Worm (Caenorhabditis elegans) whole organism, L4 larva: ENCODE results near the gene Y41G9A.17.

Experiments
- F26F4.8 ChIP-seq: fragments of 200-800 bp; sonication (Bioruptor generic); conservative IDR thresholded peaks from 2 replicates; pipeline ENCODE4 v1.3.6; 2022; ENCODE audit warnings: missing genetic modification characterization, missing compliant biosample characterization
- F37D6.2 ChIP-seq: sonication (generic microtip); optimal IDR thresholded peaks from 2 replicates; lab custom pipeline; 2016; ENCODE audit warnings: mild to moderate bottlenecking, missing genetic modification characterization, missing compliant biosample characterization
- F44E2.7 ChIP-seq: fragments of 200-800 bp; sonication (Bioruptor generic); IDR thresholded peaks from 2 replicates; pipeline ENCODE4 v2.1.2; 2022; ENCODE audit warnings: missing genetic modification characterization, missing compliant biosample characterization
- R02D3.7 ChIP-seq: fragments of 150-350 bp; sonication (generic microtip); optimal IDR thresholded peaks from 3 replicates; lab custom pipeline; 2014; ENCODE audit warnings: missing biosample characterization, missing genetic modification characterization
- Y5F2A.4 ChIP-seq: fragments of 200-800 bp; sonication (Bioruptor generic); optimal IDR thresholded peaks from 2 replicates; lab custom pipeline; 2018; ENCODE audit warnings: mild to moderate bottlenecking, missing genetic modification characterization, missing compliant biosample characterization
- aha-1 ChIP-seq: fragments of 150-350 bp; peaks from one replicate; lab custom pipeline; 2014; ENCODE audit warnings: missing biosample characterization, missing genetic modification characterization
- ama-1 ChIP-seq: fragments of 150-350 bp; optimal IDR thresholded peaks from 2 replicates; lab custom pipeline; 2014; ENCODE audit warnings: inconsistent platforms, mixed read lengths
- attf-4 ChIP-seq: sonication (generic microtip); optimal IDR thresholded peaks from 3 replicates; lab custom pipeline; 2017; ENCODE audit warnings: missing biosample characterization, missing genetic modification characterization
- ceh-20 ChIP-seq: fragments of 200-800 bp; sonication (Bioruptor generic); IDR thresholded peaks from 2 replicates; pipeline ENCODE4 v1.3.6; 2022; ENCODE audit warnings: missing genetic modification reagents, missing genetic modification characterization, missing compliant biosample characterization
- ceh-82 ChIP-seq: sonication (generic microtip); optimal IDR thresholded peaks from 2 replicates; lab custom pipeline; 2017; ENCODE audit warnings: missing biosample characterization, missing genetic modification characterization
- ces-1 ChIP-seq: fragments of 150-350 bp; sonication (generic microtip); optimal IDR thresholded peaks from 4 replicates; lab custom pipeline; 2014; ENCODE audit warnings: missing biosample characterization, missing genetic modification reagents, missing genetic modification characterization
- ctbp-1 ChIP-seq: fragments of 200-800 bp; sonication (Bioruptor generic); IDR thresholded peaks from 2 replicates; pipeline ENCODE4 v1.3.6; 2022; ENCODE audit warnings: missing genetic modification reagents, missing genetic modification characterization, missing compliant biosample characterization
- daf-16 ChIP-seq, 3 experiments: sonication (generic microtip); optimal IDR thresholded peaks; 2 replicates each; lab custom pipeline; 2016 to 2017; ENCODE audit warnings: missing genetic modification characterization in 3 of 3, missing genetic modification reagents in 3 of 3, mild to moderate bottlenecking in 2 of 3, missing compliant biosample characterization in 2 of 3, missing biosample characterization in 1 of 3, moderate library complexity in 1 of 3
- dmd-8 ChIP-seq: fragments of 200-800 bp; sonication (Bioruptor generic); IDR thresholded peaks from 2 replicates; pipeline ENCODE4 v1.3.6; 2022; ENCODE audit warnings: missing genetic modification characterization, missing compliant biosample characterization
- fkh-10 ChIP-seq: fragments of 150-350 bp; optimal IDR thresholded peaks from 2 replicates; lab custom pipeline; 2014; ENCODE audit warnings: missing biosample characterization, missing genetic modification reagents, missing genetic modification characterization
- gei-8 ChIP-seq: fragments of 200-800 bp; sonication (Bioruptor generic); optimal IDR thresholded peaks from 2 replicates; lab custom pipeline; 2018; ENCODE audit warnings: mild to moderate bottlenecking, missing genetic modification characterization, missing compliant biosample characterization
- hlh-11 ChIP-seq: fragments of 200-800 bp; sonication (Bioruptor generic); optimal IDR thresholded peaks from 2 replicates; lab custom pipeline; 2018; ENCODE audit warnings: mild to moderate bottlenecking, missing genetic modification characterization, missing compliant biosample characterization
- hlh-30 ChIP-seq: sonication (generic microtip); optimal IDR thresholded peaks from 2 replicates; lab custom pipeline; 2017; ENCODE audit warnings: antibody characterized with exemption, mild to moderate bottlenecking, missing genetic modification characterization, missing compliant biosample characterization; ENCODE audit not compliant: insufficient read depth
- hmg-1.1 ChIP-seq: fragments of 200-800 bp; sonication (Bioruptor generic); IDR thresholded peaks from 2 replicates; pipeline ENCODE4 v1.3.6; 2022; ENCODE audit warnings: missing genetic modification reagents, missing genetic modification characterization, missing compliant biosample characterization
- lin-13 ChIP-seq: fragments of 150-350 bp; optimal IDR thresholded peaks from 2 replicates; lab custom pipeline; 2014; ENCODE audit warnings: missing biosample characterization, missing genetic modification reagents, missing genetic modification characterization
- lin-15B ChIP-seq: fragments of 150-350 bp; sonication (generic microtip); optimal IDR thresholded peaks from 3 replicates; lab custom pipeline; 2014; ENCODE audit warnings: missing biosample characterization, missing genetic modification characterization
- lir-3 ChIP-seq: sonication (generic microtip); optimal IDR thresholded peaks from 2 replicates; lab custom pipeline; 2016; ENCODE audit warnings: mild to moderate bottlenecking, missing genetic modification characterization, missing compliant biosample characterization
- mep-1 ChIP-seq: fragments of 150-350 bp; sonication (generic microtip); optimal IDR thresholded peaks from 3 replicates; lab custom pipeline; 2014; ENCODE audit warnings: missing biosample characterization, missing genetic modification characterization
- mes-2 ChIP-seq: sonication (generic microtip); optimal IDR thresholded peaks from 2 replicates; lab custom pipeline; 2016; ENCODE audit warnings: missing genotype, mild to moderate bottlenecking, missing genetic modification characterization, missing compliant biosample characterization; ENCODE audit not compliant: poor library complexity, severe bottlenecking
- nhr-28 ChIP-seq: fragments of 150-350 bp; optimal IDR thresholded peaks from 2 replicates; lab custom pipeline; 2014; ENCODE audit warnings: missing biosample characterization, missing genetic modification characterization
- nhr-77 ChIP-seq: fragments of 150-350 bp; optimal IDR thresholded peaks from 2 replicates; lab custom pipeline; 2014; ENCODE audit warnings: missing biosample characterization, missing genetic modification characterization
- pha-4 ChIP-seq, 2 experiments: fragments of 150-350 bp in 1 of 2; fragments of 200-800 bp in 1 of 2; sonication (Bioruptor generic) in 1 of 2; IDR thresholded peaks in 1 of 2; optimal IDR thresholded peaks in 1 of 2; 2 replicates each; pipeline versions ENCODE4 v1.3.6 to Lab custom; 2014 to 2022; ENCODE audit warnings: missing genetic modification characterization in 2 of 2, missing genetic modification reagents in 2 of 2, missing biosample characterization in 1 of 2, missing compliant biosample characterization in 1 of 2
- php-3 ChIP-seq: fragments of 200-800 bp; sonication (Bioruptor generic); IDR thresholded peaks from 2 replicates; pipeline ENCODE4 v1.3.6; 2022; ENCODE audit warnings: missing genetic modification reagents, missing genetic modification characterization, missing compliant biosample characterization
- sdz-12 ChIP-seq: fragments of 200-800 bp; sonication (Bioruptor generic); optimal IDR thresholded peaks from 2 replicates; lab custom pipeline; 2018; ENCODE audit warnings: mild to moderate bottlenecking, missing genetic modification characterization, missing compliant biosample characterization
- skn-1 ChIP-seq: fragments of 150-350 bp; optimal IDR thresholded peaks from 2 replicates; lab custom pipeline; 2014; ENCODE audit warnings: missing biosample characterization, missing genetic modification characterization
- spr-3 ChIP-seq: fragments of 200-800 bp; sonication (Bioruptor generic); optimal IDR thresholded peaks from 2 replicates; lab custom pipeline; 2018; ENCODE audit warnings: mild to moderate bottlenecking, missing genetic modification characterization, missing compliant biosample characterization
- tra-1 ChIP-seq: fragments of 200-800 bp; sonication (Bioruptor generic); IDR thresholded peaks from 2 replicates; pipeline ENCODE4 v1.3.6; 2022; ENCODE audit warnings: missing genetic modification reagents, missing genetic modification characterization, missing compliant biosample characterization
- unc-130 ChIP-seq: sonication (generic microtip); optimal IDR thresholded peaks from 2 replicates; lab custom pipeline; 2016; ENCODE audit warnings: missing genetic modification reagents, missing genetic modification characterization, missing compliant biosample characterization
- unc-62 ChIP-seq, 3 experiments: fragments of 150-350 bp in 1 of 3; sonication (generic microtip); optimal IDR thresholded peaks in 2 of 3; peaks in 1 of 3; 1 replicate in 1 of 3; 2 replicates in 2 of 3; lab custom pipeline; 2014 to 2017; ENCODE audit warnings: missing biosample characterization in 3 of 3, missing genetic modification characterization in 3 of 3, missing genetic modification reagents in 3 of 3, missing genotype in 1 of 3
- vab-7 ChIP-seq: fragments of 200-800 bp; sonication (Bioruptor generic); IDR thresholded peaks from 2 replicates; pipeline ENCODE4 v1.3.6; 2022; ENCODE audit warnings: missing genetic modification reagents, missing genetic modification characterization, missing compliant biosample characterization
- zag-1 ChIP-seq: fragments of 150-350 bp; optimal IDR thresholded peaks from 2 replicates; lab custom pipeline; 2014; ENCODE audit warnings: missing biosample characterization, missing genetic modification characterization
- zfp-2 ChIP-seq: sonication (generic microtip); optimal IDR thresholded peaks from 2 replicates; lab custom pipeline; 2016; ENCODE audit warnings: mild to moderate bottlenecking, missing genetic modification characterization, missing compliant biosample characterization
- zip-2 ChIP-seq: fragments of 150-350 bp; optimal IDR thresholded peaks from 2 replicates; lab custom pipeline; 2014; ENCODE audit warnings: missing biosample characterization, missing genetic modification characterization
- ztf-11 ChIP-seq: fragments of 150-350 bp; optimal IDR thresholded peaks from 2 replicates; lab custom pipeline; 2014; ENCODE audit warnings: missing biosample characterization, missing genetic modification characterization

Y41G9A.17 gene

ce11 chrX:2983996-2984395 is 15.6 kb downstream of the Y41G9A.17 start, which contains the start of gene osm-5:
Gene osm-5, plus strand, starts transcription at chrX:2984263.
- TF ChIP-seq ztf-11 (tag; lab: Kevin White, UChicago) (no peak), attf-4 (tag; lab: Kevin White, UChicago) (no peak), dmd-8 (GFP tag; lab: Robert Waterston, UW) (no peak), lin-13 (GFP tag; lab: Kevin White, UChicago) (no peak), nhr-77 (tag; lab: Kevin White, UChicago) (no peak), F37D6.2 (no peak), unc-130 (no peak), vab-7 (GFP tag; lab: Robert Waterston, UW) (no peak), Y5F2A.4 (no peak), zag-1 (tag; lab: Kevin White, UChicago) (no peak), ceh-82 (tag; lab: Kevin White, UChicago) (no peak), gei-8 (GFP tag; lab: Kevin White, UChicago) (no peak), fkh-10 (GFP tag; lab: Kevin White, UChicago) (no peak), ctbp-1 (no peak), unc-62 (GFP tag; optimal IDR thresholded peaks at IDR 0.05 in 1 of 2; lab: Kevin White, UChicago) (no peak), unc-62 (tag; optimal IDR thresholded peaks at IDR 0.05; lab: Kevin White, UChicago) (no peak), ces-1 (no peak), ama-1 (lab: Kevin White, UChicago) (no peak), zfp-2 (tag; lab: Kevin White, UChicago) (no peak), zip-2 (tag; lab: Kevin White, UChicago) (no peak)

- TF ChIP-seq aha-1 (tag; lab: Kevin White, UChicago) (peak; percentile 57), lin-15B (tag; lab: Kevin White, UChicago) (no peak)
These were observed 17.8 kb downstream of the Y41G9A.17 start, which contains the start of gene nspg-5 for ce11 chrX:2981715-2982114. Gene nspg-5, plus strand, starts transcription at chrX:2982015.

ce11 chrX:2978100-2978499 is 21.5 kb downstream of the Y41G9A.17 start:
- TF ChIP-seq R02D3.7 (tag; lab: Kevin White, UChicago) (no peak), F44E2.7 (GFP tag; lab: Robert Waterston, UW) (no peak), ctbp-1 (no peak), sdz-12 (GFP tag; lab: Kevin White, UChicago) (no peak), spr-3 (GFP tag; lab: Kevin White, UChicago) (no peak)

- TF ChIP-seq hlh-11 (tag; lab: Kevin White, UChicago) (no peak), skn-1 (no peak), lir-3 (tag; lab: Kevin White, UChicago) (no peak), fkh-10 (GFP tag; lab: Kevin White, UChicago) (no peak), aha-1 (tag; lab: Kevin White, UChicago) (peak; percentile 75)
These were observed 23.4 kb downstream of the Y41G9A.17 start, which contains the start of gene aakg-3 for ce11 chrX:2976148-2976547. Gene aakg-3, plus strand, starts transcription at chrX:2976448.

- TF ChIP-seq attf-4 (tag; lab: Kevin White, UChicago) (no peak), F26F4.8 (GFP tag; lab: Robert Waterston, UW) (no peak)
These were observed 24.1 kb downstream of the Y41G9A.17 start for ce11 chrX:2975421-2975820.

- TF ChIP-seq tra-1 (GFP tag; lab: Robert Waterston, UW) (peak; percentile 26; the same call in 1 of the 2 replicates), hlh-11 (tag; lab: Kevin White, UChicago) (peak; percentile 73), ceh-20 (peak; percentile 30; the same call in 1 of the 2 replicates), nhr-28 (peak; percentile 51), fkh-10 (GFP tag; lab: Kevin White, UChicago) (no peak), daf-16 (GFP tag; optimal IDR thresholded peaks at IDR 0.05; lab: Kevin White, UChicago) (no peak), daf-16 (tag; optimal IDR thresholded peaks at IDR 0.05; lab: Kevin White, UChicago) (peak; percentile 70), mep-1 (tag; lab: Kevin White, UChicago) (peak; percentile 51), ctbp-1 (no peak), mes-2 (tag; lab: Kevin White, UChicago) (no peak), hmg-1.1 (GFP tag; lab: Robert Waterston, UW) (peak; percentile 36; the same call in 1 of the 2 replicates), ceh-82 (tag; lab: Kevin White, UChicago) (no peak), nhr-77 (tag; lab: Kevin White, UChicago) (peak; percentile 65), hlh-30 (peak; percentile 96), php-3 (GFP tag; lab: Robert Waterston, UW) (peak; percentile 84), pha-4 (GFP tag; IDR thresholded peaks at IDR 0.05; lab: Robert Waterston, UW) (no peak), pha-4 (tag; optimal IDR thresholded peaks at IDR 0.05; lab: Kevin White, UChicago) (peak; percentile 4)
These were observed 27.1 kb downstream of the Y41G9A.17 start for ce11 chrX:2972272-2973042.
